Worm (Caenorhabditis elegans) whole organism, L1 larva: ENCODE results near the gene Y39A3B.8.

Source experiments
- C16A3.4 ChIP-seq: fragments of 150-350 bp; optimal IDR thresholded peaks from 2 replicates; lab custom pipeline; 2014; ENCODE audit warnings: missing biosample characterization, missing genetic modification characterization
- F16B12.6 ChIP-seq: fragments of 150-350 bp; optimal IDR thresholded peaks from 2 replicates; lab custom pipeline; 2014; ENCODE audit warnings: missing biosample characterization, missing genetic modification characterization
- Y116A8C.19 ChIP-seq: sonication (generic microtip); optimal IDR thresholded peaks from 2 replicates; lab custom pipeline; 2016; ENCODE audit warnings: missing compliant biosample characterization, missing genetic modification characterization, borderline replicate concordance
- aha-1 ChIP-seq: fragments of 150-350 bp; optimal IDR thresholded peaks from 2 replicates; lab custom pipeline; 2014; ENCODE audit warnings: missing biosample characterization, missing genetic modification characterization
- aly-2 ChIP-seq: fragments of 150-350 bp; optimal IDR thresholded peaks from 2 replicates; lab custom pipeline; 2014; ENCODE audit warnings: missing biosample characterization, missing genetic modification characterization
- ceh-63 ChIP-seq: fragments of 200-800 bp; sonication (Bioruptor generic); optimal IDR thresholded peaks from 2 replicates; lab custom pipeline; 2018; ENCODE audit warnings: mild to moderate bottlenecking, missing genetic modification characterization, missing compliant biosample characterization
- ceh-82 ChIP-seq, 3 experiments: fragments of 150-350 bp in 1 of 3; sonication (generic microtip) in 2 of 3; optimal IDR thresholded peaks; 2 replicates each; lab custom pipeline; 2014 to 2017; ENCODE audit warnings: missing biosample characterization in 3 of 3, missing genetic modification characterization in 3 of 3
- ceh-88 ChIP-seq: fragments of 200-800 bp; sonication (Bioruptor generic); IDR thresholded peaks from 2 replicates; pipeline ENCODE4 v1.3.6; 2022; ENCODE audit warnings: missing genetic modification characterization, missing compliant biosample characterization
- ceh-90 ChIP-seq: sonication (generic microtip); optimal IDR thresholded peaks from 2 replicates; lab custom pipeline; 2016; ENCODE audit warnings: missing genetic modification characterization, missing compliant biosample characterization
- dpl-1 ChIP-seq, 3 experiments: fragments of 150-350 bp in 2 of 3; sonication (generic microtip) in 1 of 3; optimal IDR thresholded peaks; 2 replicates each; lab custom pipeline; 2014 to 2017; ENCODE audit warnings: missing biosample characterization in 3 of 3, missing genetic modification characterization in 3 of 3, missing genetic modification reagents in 3 of 3
- dsc-1 ChIP-seq: sonication (generic microtip); optimal IDR thresholded peaks from 2 replicates; lab custom pipeline; 2016; ENCODE audit warnings: mild to moderate bottlenecking, missing genetic modification characterization, missing compliant biosample characterization
- efl-1 ChIP-seq, 4 experiments: fragments of 150-350 bp; optimal IDR thresholded peaks in 3 of 4; peaks in 1 of 4; 1 replicate in 1 of 4; 2 replicates in 3 of 4; lab custom pipeline; 2014; ENCODE audit warnings: missing biosample characterization in 2 of 4, missing genetic modification characterization in 2 of 4, missing genetic modification reagents in 2 of 4
- egl-13 ChIP-seq: sonication (generic microtip); optimal IDR thresholded peaks from 2 replicates; lab custom pipeline; 2016; ENCODE audit warnings: missing genotype, missing genetic modification reagents, missing genetic modification characterization, missing compliant biosample characterization
- elt-3 ChIP-seq, 6 experiments: fragments of 150-350 bp in 1 of 6; sonication (generic microtip); optimal IDR thresholded peaks; 2 replicates each; lab custom pipeline; 2017 to 2018; ENCODE audit warnings: missing biosample characterization in 6 of 6, missing genetic modification characterization in 6 of 6, inconsistent platforms in 1 of 6
- ets-5 ChIP-seq: fragments of 200-800 bp; sonication (Bioruptor generic); IDR thresholded peaks from 2 replicates; pipeline ENCODE4 v1.3.6; 2022; ENCODE audit warnings: missing genetic modification characterization, missing compliant biosample characterization
- fkh-10 ChIP-seq: sonication (generic microtip); optimal IDR thresholded peaks from 2 replicates; lab custom pipeline; 2017; ENCODE audit warnings: missing biosample characterization, missing genetic modification reagents, missing genetic modification characterization
- fkh-8 ChIP-seq: sonication (generic microtip); optimal IDR thresholded peaks from 2 replicates; lab custom pipeline; 2016; ENCODE audit warnings: mild to moderate bottlenecking, missing genetic modification characterization, missing compliant biosample characterization
- fos-1 ChIP-seq: fragments of 150-350 bp; optimal IDR thresholded peaks from 2 replicates; lab custom pipeline; 2014; ENCODE audit warnings: missing biosample characterization, missing genetic modification characterization
- lin-39 ChIP-seq: fragments of 150-350 bp; optimal IDR thresholded peaks from 2 replicates; lab custom pipeline; 2014; ENCODE audit warnings: missing biosample characterization, missing genetic modification reagents, missing genetic modification characterization
- lir-3 ChIP-seq: sonication (generic microtip); optimal IDR thresholded peaks from 2 replicates; lab custom pipeline; 2016; ENCODE audit warnings: mild to moderate bottlenecking, missing genetic modification characterization, moderate library complexity, missing compliant biosample characterization; ENCODE audit not compliant: poor library complexity
- mdl-1 ChIP-seq, 2 experiments: fragments of 150-350 bp; optimal IDR thresholded peaks; 2 replicates each; lab custom pipeline; 2014 to 2017; ENCODE audit warnings: missing biosample characterization in 2 of 2, missing genetic modification characterization in 2 of 2, inconsistent platforms in 1 of 2
- mef-2 ChIP-seq: fragments of 150-350 bp; optimal IDR thresholded peaks from 2 replicates; lab custom pipeline; 2014; ENCODE audit warnings: missing biosample characterization, missing genetic modification characterization
- nhr-11 ChIP-seq: fragments of 150-350 bp; optimal IDR thresholded peaks from 2 replicates; lab custom pipeline; 2014; ENCODE audit warnings: missing biosample characterization, missing genetic modification characterization
- nhr-12 ChIP-seq: sonication (generic microtip); optimal IDR thresholded peaks from 2 replicates; lab custom pipeline; 2017; ENCODE audit warnings: missing biosample characterization, missing genetic modification characterization
- nhr-28 ChIP-seq: fragments of 150-350 bp; optimal IDR thresholded peaks from 2 replicates; lab custom pipeline; 2014; ENCODE audit warnings: missing biosample characterization, missing genetic modification characterization
- nhr-84 ChIP-seq: sonication (generic microtip); optimal IDR thresholded peaks from 2 replicates; lab custom pipeline; 2017; ENCODE audit warnings: missing biosample characterization, missing genetic modification characterization
- pax-3 ChIP-seq: fragments of 200-800 bp; sonication (Bioruptor generic); optimal IDR thresholded peaks from 2 replicates; lab custom pipeline; 2018; ENCODE audit warnings: mild to moderate bottlenecking, missing genetic modification characterization, moderate library complexity, missing compliant biosample characterization
- pqm-1 ChIP-seq: sonication (generic microtip); optimal IDR thresholded peaks from 3 replicates; lab custom pipeline; 2017; ENCODE audit warnings: missing biosample characterization, missing genetic modification characterization
- skn-1 ChIP-seq: fragments of 150-350 bp; optimal IDR thresholded peaks from 2 replicates; lab custom pipeline; 2014; ENCODE audit warnings: missing biosample characterization, missing genetic modification characterization
- snpc-4 ChIP-seq: fragments of 150-350 bp; optimal IDR thresholded peaks from 2 replicates; lab custom pipeline; 2014; ENCODE audit warnings: missing biosample characterization, missing genetic modification characterization
- snu-23 ChIP-seq: sonication (generic microtip); optimal IDR thresholded peaks from 2 replicates; lab custom pipeline; 2016; ENCODE audit warnings: missing genetic modification characterization, missing compliant biosample characterization
- sox-4 ChIP-seq: sonication (generic microtip); optimal IDR thresholded peaks from 2 replicates; lab custom pipeline; 2016; ENCODE audit warnings: missing genetic modification characterization, missing compliant biosample characterization
- sptf-1 ChIP-seq: fragments of 150-350 bp; optimal IDR thresholded peaks from 2 replicates; lab custom pipeline; 2014; ENCODE audit warnings: missing biosample characterization, missing genetic modification characterization
- sup-37 ChIP-seq: fragments of 200-800 bp; sonication (Bioruptor generic); optimal IDR thresholded peaks from 2 replicates; lab custom pipeline; 2018; ENCODE audit warnings: mild to moderate bottlenecking, missing genetic modification characterization, missing compliant biosample characterization
- unc-30 ChIP-seq: sonication (generic microtip); optimal IDR thresholded peaks from 2 replicates; lab custom pipeline; 2017; ENCODE audit warnings: missing biosample characterization, missing genetic modification characterization
- unc-62 ChIP-seq: fragments of 150-350 bp; optimal IDR thresholded peaks from 2 replicates; lab custom pipeline; 2014; ENCODE audit warnings: missing biosample characterization, missing genetic modification reagents, missing genetic modification characterization
- unc-86 ChIP-seq: sonication (generic microtip); optimal IDR thresholded peaks from 2 replicates; lab custom pipeline; 2016; ENCODE audit warnings: missing genetic modification characterization, missing compliant biosample characterization
- unc-98 ChIP-seq: fragments of 200-800 bp; sonication (Bioruptor generic); IDR thresholded peaks from 2 replicates; pipeline ENCODE4 v1.3.6; 2022; ENCODE audit warnings: missing genetic modification characterization, missing compliant biosample characterization
- vab-15 ChIP-seq: sonication (generic microtip); optimal IDR thresholded peaks from 2 replicates; lab custom pipeline; 2017; ENCODE audit warnings: missing genotype, mild to moderate bottlenecking, missing genetic modification characterization, missing compliant biosample characterization
- zag-1 ChIP-seq: fragments of 150-350 bp; optimal IDR thresholded peaks from 2 replicates; lab custom pipeline; 2014; ENCODE audit warnings: missing biosample characterization, missing genetic modification characterization
- ztf-11 ChIP-seq, 2 experiments: sonication (generic microtip); optimal IDR thresholded peaks; 2 replicates each; lab custom pipeline; 2016 to 2017; ENCODE audit warnings: missing genetic modification characterization in 2 of 2, missing biosample characterization in 1 of 2, missing compliant biosample characterization in 1 of 2
- ztf-4 ChIP-seq: fragments of 150-350 bp; optimal IDR thresholded peaks from 2 replicates; lab custom pipeline; 2014; ENCODE audit warnings: missing biosample characterization, missing genetic modification characterization

Gene Y39A3B.8

DNA sequence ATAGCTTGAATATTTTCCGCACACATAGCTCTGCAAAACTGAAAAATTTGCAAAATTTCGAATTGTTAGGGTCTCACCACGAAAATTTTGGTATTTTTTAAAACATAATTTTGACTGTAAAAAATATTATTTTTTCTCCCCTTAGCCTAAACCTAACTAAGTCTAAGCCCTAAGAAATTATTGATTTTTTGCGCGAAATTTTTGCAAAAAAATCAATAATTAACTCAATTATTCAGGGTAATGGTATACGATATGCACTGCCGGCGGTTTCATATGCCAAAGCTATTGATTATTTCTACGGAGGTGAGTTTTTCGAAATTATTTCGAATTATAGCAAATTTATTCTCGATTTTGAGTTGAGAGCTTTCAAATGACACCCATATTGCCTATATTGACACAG, 13.4 kb downstream of the Y39A3B.8 start:
- TF ChIP-seq lir-3 (tag; lab: Kevin White, UChicago): no peak
- TF ChIP-seq skn-1 (tag; lab: Kevin White, UChicago): no peak
- TF ChIP-seq unc-62 (GFP tag; lab: Kevin White, UChicago): no peak
- no peak for TF ChIP-seq lin-39 (tag; lab: Kevin White, UChicago)
- TF ChIP-seq nhr-11 (tag; lab: Kevin White, UChicago): no peak
- no peak for TF ChIP-seq dpl-1 (GFP tag; optimal IDR thresholded peaks at IDR 0.05; lab: Kevin White, UChicago)
- TF ChIP-seq nhr-28 (tag; lab: Kevin White, UChicago): no peak
- TF ChIP-seq vab-15 (tag; lab: Kevin White, UChicago): no peak
- TF ChIP-seq snu-23 (GFP tag; lab: Kevin White, UChicago): no peak
- TF ChIP-seq Y116A8C.19 (tag; lab: Kevin White, UChicago): no peak
- no peak for TF ChIP-seq efl-1 (optimal IDR thresholded peaks at IDR 0.05; lab: Kevin White, UChicago)
- TF ChIP-seq efl-1 (GFP tag; optimal IDR thresholded peaks at IDR 0.05 in 1 of 2; lab: Kevin White, UChicago): no peak
- TF ChIP-seq fkh-8 (tag; lab: Kevin White, UChicago): no peak
- TF ChIP-seq sptf-1 (tag; lab: Kevin White, UChicago): no peak
- TF ChIP-seq, all 84 proteins: peak for 0

DNA sequence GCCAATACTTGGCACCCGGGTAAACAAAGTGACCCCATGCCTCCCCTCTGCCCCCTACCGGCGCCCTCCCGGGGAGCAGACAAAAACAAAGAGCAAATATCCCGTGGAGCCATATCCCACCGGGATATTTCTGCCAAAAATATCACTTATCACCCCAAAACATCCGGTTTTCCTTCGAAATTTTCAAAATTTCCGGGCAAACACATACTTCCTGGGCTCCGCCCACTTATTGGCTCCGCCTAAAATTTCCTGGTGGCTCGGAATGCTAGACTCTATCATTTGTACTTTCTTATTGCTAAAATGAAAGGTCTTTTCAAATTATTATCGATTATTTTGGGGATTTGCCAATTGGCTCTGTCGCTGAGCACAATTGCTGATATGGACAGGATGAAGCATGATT, 17.9 kb downstream of the Y39A3B.8 start, which contains the start of gene Y39A3B.1:
Gene Y39A3B.1 (plus strand): TSS at position 301 of the 400 bp plus-strand sequence.
- TF ChIP-seq ets-5 (GFP tag; lab: Robert Waterston, UW) (no peak), unc-62 (GFP tag; lab: Kevin White, UChicago) (no peak), aha-1 (tag; lab: Kevin White, UChicago) (no peak), aly-2 (no peak), nhr-12 (tag; lab: Kevin White, UChicago) (no peak), mef-2 (tag; lab: Kevin White, UChicago) (no peak), sptf-1 (tag; lab: Kevin White, UChicago) (no peak), ceh-90 (tag; lab: Kevin White, UChicago) (no peak), snpc-4 (tag; lab: Kevin White, UChicago) (no peak), nhr-84 (no peak), ztf-4 (no peak), zag-1 (no peak)

DNA sequence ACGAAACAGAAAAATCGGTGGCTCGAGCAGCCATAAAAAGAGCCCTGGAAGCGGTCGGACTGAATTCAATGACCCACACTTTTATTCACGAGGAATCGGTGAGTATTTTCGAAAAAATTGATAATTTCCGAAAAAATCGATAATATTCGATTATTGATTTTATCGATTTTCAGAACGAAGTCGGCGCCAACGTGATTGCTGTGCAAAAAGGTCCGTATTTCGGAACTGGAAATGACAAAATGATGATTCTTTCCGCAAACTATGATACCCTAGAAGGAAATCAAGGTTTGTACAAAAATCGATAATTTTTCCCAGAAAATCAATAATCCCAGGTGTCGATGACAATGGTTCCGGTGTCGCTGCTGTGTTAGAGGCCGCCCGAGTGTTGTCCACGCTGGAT, 19.1 kb downstream of the Y39A3B.8 start:
- TF ChIP-seq sup-37 (GFP tag; lab: Kevin White, UChicago) (no peak), snu-23 (GFP tag; lab: Kevin White, UChicago) (no peak), egl-13 (no peak), ceh-90 (tag; lab: Kevin White, UChicago) (no peak), nhr-12 (tag; lab: Kevin White, UChicago) (no peak), unc-98 (no peak), dsc-1 (no peak), fkh-10 (no peak), pqm-1 (tag; lab: Kevin White, UChicago) (no peak), unc-30 (tag; lab: Kevin White, UChicago) (no peak), ceh-82 (tag; optimal IDR thresholded peaks at IDR 0.05; lab: Kevin White, UChicago) (no peak), C16A3.4 (tag; lab: Kevin White, UChicago) (no peak), ets-5 (GFP tag; lab: Robert Waterston, UW) (no peak), F16B12.6 (tag; lab: Kevin White, UChicago) (no peak), fkh-8 (tag; lab: Kevin White, UChicago) (no peak), fos-1 (no peak)

DNA sequence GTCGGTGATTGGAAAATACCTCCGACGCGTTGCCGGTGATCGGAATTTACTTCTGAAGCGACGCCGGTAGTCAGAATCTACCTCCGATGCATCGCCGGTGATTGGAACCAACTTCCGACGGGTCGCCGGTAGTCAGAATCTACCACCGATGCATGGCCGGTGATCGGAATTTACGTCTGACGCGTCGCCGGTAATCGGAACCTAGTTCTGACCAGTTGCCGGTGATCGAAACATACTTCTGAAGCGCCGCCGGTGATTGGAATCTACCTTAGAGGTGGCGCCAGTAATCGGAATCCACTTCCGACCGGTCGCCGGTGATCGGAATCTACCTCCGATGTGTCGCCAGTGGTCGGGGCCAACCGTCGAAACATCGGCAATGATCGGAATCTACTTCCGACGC, 20.5 kb downstream of the Y39A3B.8 start:
- TF ChIP-seq elt-3 (tag; optimal IDR thresholded peaks at IDR 0.05; lab: Kevin White, UChicago): no peak
- TF ChIP-seq aly-2: no peak
- TF ChIP-seq mdl-1 (tag; optimal IDR thresholded peaks at IDR 0.05; lab: Kevin White, UChicago): no peak
- TF ChIP-seq pqm-1 (tag; lab: Kevin White, UChicago): no peak
- no peak for TF ChIP-seq ceh-63 (GFP tag; lab: Kevin White, UChicago)
- TF ChIP-seq pax-3 (tag; lab: Kevin White, UChicago): no peak
- no peak for TF ChIP-seq zag-1
- no peak for TF ChIP-seq sox-4 (tag; lab: Kevin White, UChicago)
- no peak for TF ChIP-seq skn-1 (tag; lab: Kevin White, UChicago)
- no peak for TF ChIP-seq ztf-11 (tag; optimal IDR thresholded peaks at IDR 0.05; lab: Kevin White, UChicago)
- no peak for TF ChIP-seq ceh-88 (GFP tag; lab: Robert Waterston, UW)
- no peak for TF ChIP-seq dpl-1 (GFP tag; optimal IDR thresholded peaks at IDR 0.05; lab: Kevin White, UChicago)
- TF ChIP-seq unc-86 (tag; lab: Kevin White, UChicago): no peak
- TF ChIP-seq F16B12.6 (tag; lab: Kevin White, UChicago): no peak
- TF ChIP-seq unc-30 (tag; lab: Kevin White, UChicago): no peak
- no peak for TF ChIP-seq ztf-4
- TF ChIP-seq, all 84 proteins: peak for 0
